Worm (Caenorhabditis elegans) whole organism, L4 larva: ENCODE results near the gene K11E4.1.

Experiments used
- D1046.2 ChIP-seq: fragments of 200-800 bp; sonication (Bioruptor generic); IDR thresholded peaks from 2 replicates; pipeline ENCODE4 v1.3.6; 2022; ENCODE audit warnings: missing genetic modification characterization, missing compliant biosample characterization
- F44E2.7 ChIP-seq: fragments of 200-800 bp; sonication (Bioruptor generic); IDR thresholded peaks from 2 replicates; pipeline ENCODE4 v2.1.2; 2022; ENCODE audit warnings: missing genetic modification characterization, missing compliant biosample characterization
- T26A8.4 ChIP-seq: fragments of 200-800 bp; sonication (Bioruptor generic); IDR thresholded peaks from 2 replicates; pipeline ENCODE4 v1.3.6; 2022; ENCODE audit warnings: missing genetic modification characterization, missing compliant biosample characterization
- aha-1 ChIP-seq: fragments of 150-350 bp; peaks from one replicate; lab custom pipeline; 2014; ENCODE audit warnings: missing biosample characterization, missing genetic modification characterization
- ama-1 ChIP-seq: fragments of 150-350 bp; optimal IDR thresholded peaks from 2 replicates; lab custom pipeline; 2014; ENCODE audit warnings: inconsistent platforms, mixed read lengths
- ceh-28 ChIP-seq: fragments of 150-350 bp; optimal IDR thresholded peaks from 2 replicates; lab custom pipeline; 2014; ENCODE audit warnings: missing biosample characterization, missing genetic modification reagents, missing genetic modification characterization
- ceh-62 ChIP-seq: sonication (generic microtip); optimal IDR thresholded peaks from 2 replicates; lab custom pipeline; 2017; ENCODE audit warnings: missing biosample characterization, missing genetic modification characterization
- ceh-82 ChIP-seq: sonication (generic microtip); optimal IDR thresholded peaks from 2 replicates; lab custom pipeline; 2017; ENCODE audit warnings: missing biosample characterization, missing genetic modification characterization
- daf-16 ChIP-seq, 3 experiments: sonication (generic microtip); optimal IDR thresholded peaks; 2 replicates each; lab custom pipeline; 2016 to 2017; ENCODE audit warnings: missing genetic modification characterization in 3 of 3, missing genetic modification reagents in 3 of 3, mild to moderate bottlenecking in 2 of 3, missing compliant biosample characterization in 2 of 3, missing biosample characterization in 1 of 3, moderate library complexity in 1 of 3
- daf-19 ChIP-seq: fragments of 200-800 bp; sonication (Bioruptor generic); conservative IDR thresholded peaks from 2 replicates; pipeline ENCODE4 v1.3.6; 2022; ENCODE audit warnings: missing genetic modification characterization, missing compliant biosample characterization
- dmd-6 ChIP-seq: fragments of 200-800 bp; sonication (Bioruptor generic); IDR thresholded peaks from 2 replicates; pipeline ENCODE4 v1.3.6; 2022; ENCODE audit warnings: missing genetic modification reagents, missing genetic modification characterization, missing compliant biosample characterization
- dmd-9 ChIP-seq: fragments of 200-800 bp; sonication (Bioruptor generic); IDR thresholded peaks from 2 replicates; pipeline ENCODE4 v1.3.6; 2022; ENCODE audit warnings: missing genetic modification reagents, missing genetic modification characterization, missing compliant biosample characterization
- duxl-1 ChIP-seq: sonication (generic microtip); optimal IDR thresholded peaks from 2 replicates; lab custom pipeline; 2016; ENCODE audit warnings: mild to moderate bottlenecking, missing genetic modification characterization, moderate library complexity, missing compliant biosample characterization; ENCODE audit not compliant: poor library complexity
- dve-1 ChIP-seq: sonication (generic microtip); optimal IDR thresholded peaks from 2 replicates; lab custom pipeline; 2017; ENCODE audit warnings: antibody characterized with exemption, mild to moderate bottlenecking, missing genetic modification characterization, missing compliant biosample characterization; ENCODE audit not compliant: insufficient read depth
- egl-27 ChIP-seq: sonication (generic microtip); optimal IDR thresholded peaks from 3 replicates; lab custom pipeline; 2017; ENCODE audit warnings: missing biosample characterization, missing genetic modification reagents, missing genetic modification characterization
- egl-43 ChIP-seq: fragments of 200-800 bp; sonication (Bioruptor generic); IDR thresholded peaks from 2 replicates; pipeline ENCODE4 v1.3.6; 2022; ENCODE audit warnings: missing genetic modification reagents, missing genetic modification characterization, missing compliant biosample characterization
- fos-1 ChIP-seq: fragments of 150-350 bp; optimal IDR thresholded peaks from 2 replicates; lab custom pipeline; 2014; ENCODE audit warnings: missing biosample characterization, missing genetic modification characterization
- gei-8 ChIP-seq: fragments of 200-800 bp; sonication (Bioruptor generic); optimal IDR thresholded peaks from 2 replicates; lab custom pipeline; 2018; ENCODE audit warnings: mild to moderate bottlenecking, missing genetic modification characterization, missing compliant biosample characterization
- hlh-11 ChIP-seq: fragments of 200-800 bp; sonication (Bioruptor generic); optimal IDR thresholded peaks from 2 replicates; lab custom pipeline; 2018; ENCODE audit warnings: mild to moderate bottlenecking, missing genetic modification characterization, missing compliant biosample characterization
- hlh-30 ChIP-seq: sonication (generic microtip); optimal IDR thresholded peaks from 2 replicates; lab custom pipeline; 2017; ENCODE audit warnings: antibody characterized with exemption, mild to moderate bottlenecking, missing genetic modification characterization, missing compliant biosample characterization; ENCODE audit not compliant: insufficient read depth
- hmg-1.1 ChIP-seq: fragments of 200-800 bp; sonication (Bioruptor generic); IDR thresholded peaks from 2 replicates; pipeline ENCODE4 v1.3.6; 2022; ENCODE audit warnings: missing genetic modification reagents, missing genetic modification characterization, missing compliant biosample characterization
- lin-13 ChIP-seq: fragments of 150-350 bp; optimal IDR thresholded peaks from 2 replicates; lab custom pipeline; 2014; ENCODE audit warnings: missing biosample characterization, missing genetic modification reagents, missing genetic modification characterization
- lsy-2 ChIP-seq, 2 experiments: fragments of 150-350 bp in 1 of 2; sonication (generic microtip) in 1 of 2; optimal IDR thresholded peaks; 2 replicates each; lab custom pipeline; 2014 to 2017; ENCODE audit warnings: missing biosample characterization in 2 of 2, missing genetic modification characterization in 2 of 2
- madf-9 ChIP-seq: fragments of 200-800 bp; sonication (Bioruptor generic); conservative IDR thresholded peaks from 2 replicates; pipeline ENCODE4 v1.3.6; 2022; ENCODE audit warnings: missing genetic modification reagents, missing genetic modification characterization, missing compliant biosample characterization
- mdl-1 ChIP-seq, 2 experiments: fragments of 150-350 bp in 1 of 2; sonication (generic microtip) in 1 of 2; optimal IDR thresholded peaks; 2 replicates each; lab custom pipeline; 2014 to 2017; ENCODE audit warnings: missing biosample characterization in 2 of 2, missing genetic modification characterization in 2 of 2
- mdt-29 ChIP-seq: fragments of 200-800 bp; sonication (Bioruptor generic); IDR thresholded peaks from 2 replicates; pipeline ENCODE4 v1.3.6; 2022; ENCODE audit warnings: missing genetic modification reagents, missing genetic modification characterization, missing compliant biosample characterization
- mep-1 ChIP-seq: fragments of 150-350 bp; sonication (generic microtip); optimal IDR thresholded peaks from 3 replicates; lab custom pipeline; 2014; ENCODE audit warnings: missing biosample characterization, missing genetic modification characterization
- mes-2 ChIP-seq: sonication (generic microtip); optimal IDR thresholded peaks from 2 replicates; lab custom pipeline; 2016; ENCODE audit warnings: missing genotype, mild to moderate bottlenecking, missing genetic modification characterization, missing compliant biosample characterization; ENCODE audit not compliant: poor library complexity, severe bottlenecking
- mxl-3 ChIP-seq: fragments of 200-800 bp; sonication (Bioruptor generic); optimal IDR thresholded peaks from 2 replicates; lab custom pipeline; 2018; ENCODE audit warnings: mild to moderate bottlenecking, missing genetic modification characterization, missing compliant biosample characterization
- nhr-10 ChIP-seq: fragments of 150-350 bp; optimal IDR thresholded peaks from 2 replicates; lab custom pipeline; 2014; ENCODE audit warnings: missing biosample characterization, missing genetic modification characterization
- nhr-11 ChIP-seq: fragments of 150-350 bp; optimal IDR thresholded peaks from 2 replicates; lab custom pipeline; 2014; ENCODE audit warnings: missing biosample characterization, missing genetic modification characterization
- nhr-237 ChIP-seq: sonication (generic microtip); optimal IDR thresholded peaks from 2 replicates; lab custom pipeline; 2017; ENCODE audit warnings: missing biosample characterization, missing genetic modification characterization
- nhr-28 ChIP-seq: fragments of 150-350 bp; optimal IDR thresholded peaks from 2 replicates; lab custom pipeline; 2014; ENCODE audit warnings: missing biosample characterization, missing genetic modification characterization
- nhr-48 ChIP-seq: sonication (generic microtip); optimal IDR thresholded peaks from 2 replicates; lab custom pipeline; 2016; ENCODE audit warnings: mild to moderate bottlenecking, missing genetic modification characterization, missing compliant biosample characterization
- nhr-6 ChIP-seq: fragments of 150-350 bp; optimal IDR thresholded peaks from 2 replicates; lab custom pipeline; 2014; ENCODE audit warnings: missing biosample characterization, missing genetic modification characterization
- nhr-77 ChIP-seq: fragments of 150-350 bp; optimal IDR thresholded peaks from 2 replicates; lab custom pipeline; 2014; ENCODE audit warnings: missing biosample characterization, missing genetic modification characterization
- pqm-1 ChIP-seq: sonication (generic microtip); optimal IDR thresholded peaks from 2 replicates; lab custom pipeline; 2017; ENCODE audit warnings: missing biosample characterization, missing genetic modification characterization
- tag-97 ChIP-seq: fragments of 200-800 bp; sonication (Bioruptor generic); IDR thresholded peaks from 2 replicates; pipeline ENCODE4 v1.3.6; 2022; ENCODE audit warnings: missing genetic modification characterization, missing compliant biosample characterization
- vab-7 ChIP-seq: fragments of 200-800 bp; sonication (Bioruptor generic); IDR thresholded peaks from 2 replicates; pipeline ENCODE4 v1.3.6; 2022; ENCODE audit warnings: missing genetic modification reagents, missing genetic modification characterization, missing compliant biosample characterization
- zag-1 ChIP-seq: fragments of 150-350 bp; optimal IDR thresholded peaks from 2 replicates; lab custom pipeline; 2014; ENCODE audit warnings: missing biosample characterization, missing genetic modification characterization
- zip-11 ChIP-seq: fragments of 200-800 bp; sonication (Bioruptor generic); IDR thresholded peaks from 2 replicates; pipeline ENCODE4 v1.3.6; 2022; ENCODE audit warnings: missing genetic modification characterization, missing compliant biosample characterization

K11E4.1 gene

DNA sequence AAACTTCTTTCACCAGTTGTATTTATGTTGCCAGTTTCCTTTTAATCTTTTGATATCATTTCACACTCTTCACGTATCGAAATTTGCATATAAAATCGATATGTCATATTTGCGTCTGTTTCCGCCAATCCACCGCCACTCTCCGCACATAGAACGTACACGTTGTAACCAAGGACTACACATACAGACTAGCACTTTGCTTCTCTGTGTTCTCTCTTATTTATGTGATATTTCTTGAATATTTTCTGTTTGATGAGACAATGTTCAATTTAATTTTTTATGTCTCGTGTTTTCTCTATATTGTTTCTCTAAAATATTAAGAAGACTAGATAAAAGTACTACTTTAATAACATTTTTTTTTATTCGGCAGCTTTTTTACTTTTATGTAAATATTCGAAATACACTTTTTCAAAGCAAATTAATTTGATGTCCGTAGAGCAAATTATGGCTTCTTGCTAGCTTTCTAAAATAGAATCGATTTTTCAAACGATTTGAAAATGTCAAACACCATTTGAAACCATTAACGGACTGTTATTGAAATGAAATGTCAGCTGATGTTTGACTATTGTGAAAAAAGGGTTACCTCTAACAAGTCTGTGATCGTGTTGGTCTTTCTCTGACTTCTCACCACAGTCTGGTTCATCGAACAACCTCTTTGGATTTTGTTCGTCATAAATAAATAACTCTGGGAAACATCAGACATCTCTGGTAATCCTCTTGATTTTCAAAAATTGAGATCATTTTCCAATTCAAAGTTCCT, 39.0 kb downstream of the K11E4.1 start:
- no peak for TF ChIP-seq mes-2 (tag; lab: Kevin White, UChicago)
- TF ChIP-seq vab-7 (GFP tag; lab: Robert Waterston, UW): no peak
- TF ChIP-seq mdt-29 (GFP tag; lab: Robert Waterston, UW): no peak
- TF ChIP-seq daf-16 (GFP tag; optimal IDR thresholded peaks at IDR 0.05; lab: Kevin White, UChicago): no peak
- peak; percentile 61 for TF ChIP-seq daf-16 (tag; optimal IDR thresholded peaks at IDR 0.05; lab: Kevin White, UChicago)
- TF ChIP-seq aha-1 (tag; lab: Kevin White, UChicago): peak; percentile 58
- TF ChIP-seq nhr-77 (tag; lab: Kevin White, UChicago): no peak
- TF ChIP-seq nhr-48 (tag; lab: Kevin White, UChicago): no peak
- no peak for TF ChIP-seq pqm-1
- TF ChIP-seq mep-1 (tag; lab: Kevin White, UChicago): peak; percentile 26
- no peak for TF ChIP-seq duxl-1
- peak; percentile 24 for TF ChIP-seq hlh-11 (tag; lab: Kevin White, UChicago)
- TF ChIP-seq lin-13: no peak
- TF ChIP-seq egl-43 (GFP tag; lab: Robert Waterston, UW): no peak
- TF ChIP-seq dmd-6 (GFP tag; lab: Robert Waterston, UW): 0 out of 2 replicates have a peak, but pooled peaks have one; percentile 22
- TF ChIP-seq dve-1 (tag; lab: Kevin White, UChicago): peak; percentile 26

DNA sequence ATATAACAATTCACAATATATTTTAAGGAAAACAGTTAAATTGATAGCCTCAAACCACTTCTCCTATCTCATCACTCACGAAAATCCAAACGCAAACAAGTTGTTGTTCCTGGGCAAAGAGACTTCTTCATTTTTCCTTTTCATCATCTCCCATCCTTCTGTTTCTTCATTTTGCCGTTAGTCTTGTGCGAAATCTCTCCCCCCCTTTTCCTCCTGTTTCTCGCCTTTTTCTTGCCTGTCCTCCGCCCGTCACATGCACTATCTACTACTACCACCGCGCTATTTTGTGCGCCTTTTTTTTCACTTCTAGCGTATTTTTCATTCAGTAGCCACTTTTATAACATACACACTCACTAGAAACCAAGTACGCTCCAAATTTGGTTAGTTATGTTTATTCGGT, 40.5 kb downstream of the K11E4.1 start:
- TF ChIP-seq mes-2 (tag; lab: Kevin White, UChicago) (no peak), ama-1 (lab: Kevin White, UChicago) (no peak), mdl-1 (tag; optimal IDR thresholded peaks at IDR 0.05; lab: Kevin White, UChicago) (peak in 1 of 2 experiments; percentile 62), nhr-6 (no peak), F44E2.7 (GFP tag; lab: Robert Waterston, UW) (no peak), ceh-28 (tag; lab: Kevin White, UChicago) (no peak), hmg-1.1 (GFP tag; lab: Robert Waterston, UW) (0 out of 2 replicates have a peak, but pooled peaks have one; percentile 28), hlh-11 (tag; lab: Kevin White, UChicago) (peak; percentile 56), nhr-11 (tag; lab: Kevin White, UChicago) (peak; percentile 40), nhr-28 (tag; lab: Kevin White, UChicago) (peak; percentile 74), dmd-6 (GFP tag; lab: Robert Waterston, UW) (peak; percentile 27; the same call in 1 of the 2 replicates), mxl-3 (GFP tag; lab: Kevin White, UChicago) (peak; percentile 29), mep-1 (tag; lab: Kevin White, UChicago) (peak; percentile 49), lsy-2 (tag; optimal IDR thresholded peaks at IDR 0.05; lab: Kevin White, UChicago) (peak in 1 of 2 experiments; percentile 32), hlh-30 (tag; lab: Kevin White, UChicago) (peak; percentile 87), nhr-10 (tag; lab: Kevin White, UChicago) (no peak), zip-11 (GFP tag; lab: Robert Waterston, UW) (no peak), daf-16 (GFP tag; optimal IDR thresholded peaks at IDR 0.05; lab: Kevin White, UChicago) (peak in 1 of 2 experiments; percentile 61), daf-16 (tag; optimal IDR thresholded peaks at IDR 0.05; lab: Kevin White, UChicago) (no peak), nhr-48 (tag; lab: Kevin White, UChicago) (no peak), madf-9 (GFP tag; lab: Robert Waterston, UW) (no peak)

DNA sequence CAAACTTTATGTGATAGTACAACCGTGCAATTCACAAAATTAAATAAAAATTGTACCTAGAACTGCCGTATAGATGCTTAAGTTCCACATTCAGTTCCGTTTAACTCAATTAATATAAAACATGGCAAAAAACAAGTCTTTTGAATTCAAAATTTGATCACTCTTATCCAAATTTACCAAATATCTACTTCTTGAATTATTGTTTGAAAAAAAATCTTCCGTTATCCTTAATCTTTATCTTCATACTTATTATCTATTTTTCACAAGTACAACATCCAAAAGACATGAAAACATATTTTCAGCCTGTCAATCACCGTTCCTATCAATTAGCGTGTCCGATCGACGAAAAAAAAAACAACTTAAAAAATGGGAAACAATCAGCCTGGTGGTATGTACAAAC, 41.5 kb downstream of the K11E4.1 start, which contains the start of gene aakb-1:
aakb-1 (plus strand) TSS at position 301 of the 400 bp plus-strand sequence.
- TF ChIP-seq zag-1 (tag; lab: Kevin White, UChicago) (no peak), T26A8.4 (GFP tag; lab: Robert Waterston, UW) (no peak), ceh-62 (tag; lab: Kevin White, UChicago) (no peak), daf-19 (GFP tag; lab: Robert Waterston, UW) (no peak), nhr-48 (tag; lab: Kevin White, UChicago) (no peak), dmd-9 (GFP tag; lab: Robert Waterston, UW) (no peak), nhr-237 (tag; lab: Kevin White, UChicago) (no peak), fos-1 (tag; lab: Kevin White, UChicago) (no peak), zip-11 (GFP tag; lab: Robert Waterston, UW) (no peak), gei-8 (no peak), dmd-6 (GFP tag; lab: Robert Waterston, UW) (no peak), D1046.2 (GFP tag; lab: Robert Waterston, UW) (no peak), egl-27 (no peak), F44E2.7 (GFP tag; lab: Robert Waterston, UW) (no peak), ceh-82 (tag; lab: Kevin White, UChicago) (no peak), tag-97 (GFP tag; lab: Robert Waterston, UW) (no peak)
